Fruit fly (Drosophila melanogaster) Kc167 (cell line): ENCODE results near the gene sra.

ENCODE experiments used
- Myc ChIP-seq: fragments of >200 bp; optimal IDR thresholded peaks from 2 replicates; lab custom pipeline; 2017; ENCODE audit warnings: missing external identifiers
- psq ChIP-seq: fragments of >200 bp; optimal IDR thresholded peaks from 2 replicates; lab custom pipeline; 2017; ENCODE audit warnings: missing external identifiers
- ttk ChIP-seq: sonication (Bioruptor generic); optimal IDR thresholded peaks from 2 replicates; lab custom pipeline; 2017; ENCODE audit warnings: missing external identifiers

DNA sequence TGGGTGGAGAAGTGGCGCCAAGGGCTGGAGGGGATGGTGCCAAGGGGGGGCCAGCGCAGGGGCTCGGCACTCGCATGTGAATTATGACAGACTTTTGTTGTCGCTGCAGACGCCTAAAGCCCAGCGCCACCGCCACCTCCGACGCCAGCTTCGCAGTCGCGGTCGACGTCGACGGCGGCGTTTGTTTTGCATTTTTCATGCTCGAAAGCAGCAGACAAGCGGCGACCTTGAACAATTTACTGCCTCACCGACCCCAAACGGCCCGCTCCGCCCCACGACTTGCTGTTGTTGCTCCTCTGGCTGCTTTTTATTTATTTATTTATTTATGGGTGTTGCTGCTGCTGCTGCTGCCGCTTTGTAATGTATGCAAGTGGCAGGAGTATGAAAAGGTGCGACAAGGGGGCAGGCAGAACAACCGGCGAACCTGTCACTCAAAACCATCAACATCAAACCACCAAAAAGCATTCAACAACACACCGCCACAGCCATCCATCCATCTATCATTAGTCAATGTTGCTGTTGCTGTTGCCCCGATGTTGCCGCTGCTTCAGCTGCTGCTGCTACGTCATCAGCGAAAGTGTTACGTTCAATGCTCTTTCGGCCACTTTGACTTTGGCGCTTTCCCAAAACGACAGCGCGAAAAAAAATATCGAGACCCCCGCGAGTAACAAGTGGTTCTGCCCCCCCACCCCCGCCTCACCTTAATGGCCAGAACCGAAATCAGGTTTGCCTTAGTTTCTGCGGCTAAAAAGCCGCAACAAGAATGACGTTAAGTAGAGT, 31.6 kb downstream of the sra start:
- TF ChIP-seq Myc (lab: Kevin White, UChicago) (no peak), psq (lab: Kevin White, UChicago) (no peak), ttk (lab: Kevin White, UChicago) (no peak)
